Worm (Caenorhabditis elegans) whole organism, midembryonic: Measurements from ENCODE around the gene rps-8.

Experiments
- T22C8.4 ChIP-seq: fragments of 200-800 bp; sonication (Bioruptor generic); IDR thresholded peaks from 2 replicates; pipeline ENCODE4 v1.3.6; 2022; ENCODE audit warnings: missing genetic modification characterization, missing compliant biosample characterization
- cog-1 ChIP-seq: sonication (generic microtip); optimal IDR thresholded peaks from 2 replicates; lab custom pipeline; 2016; ENCODE audit warnings: missing genetic modification characterization, missing compliant biosample characterization
- flt-1 ChIP-seq: fragments of 200-800 bp; sonication (Bioruptor generic); IDR thresholded peaks from 2 replicates; pipeline ENCODE4 v1.3.6; 2022; ENCODE audit warnings: missing genetic modification characterization, missing compliant biosample characterization
- klf-2 ChIP-seq: fragments of 200-800 bp; sonication (Bioruptor generic); conservative IDR thresholded peaks from 2 replicates; pipeline ENCODE4 v1.3.6; 2022; ENCODE audit warnings: missing genetic modification reagents, missing genetic modification characterization, missing compliant biosample characterization
- med-1 ChIP-seq: sonication (generic microtip); optimal IDR thresholded peaks from 2 replicates; lab custom pipeline; 2017; ENCODE audit warnings: missing genetic modification characterization, mild to moderate bottlenecking, missing compliant biosample characterization, antibody characterized with exemption, missing genetic modification reagents; ENCODE audit not compliant: insufficient read depth
- ref-1 ChIP-seq: fragments of 200-800 bp; sonication (Bioruptor generic); conservative IDR thresholded peaks from 2 replicates; pipeline ENCODE4 v1.3.6; 2022; ENCODE audit warnings: missing genetic modification reagents, missing genetic modification characterization, missing compliant biosample characterization
- tab-1 ChIP-seq: fragments of 200-800 bp; sonication (Bioruptor generic); IDR thresholded peaks from 2 replicates; pipeline ENCODE4 v1.3.6; 2022; ENCODE audit warnings: missing genetic modification characterization, missing compliant biosample characterization
- ztf-23 ChIP-seq: fragments of 200-800 bp; sonication (Bioruptor generic); IDR thresholded peaks from 2 replicates; pipeline ENCODE4 v1.3.6; 2022; ENCODE audit warnings: missing genetic modification reagents, missing genetic modification characterization, missing compliant biosample characterization
- ztf-29 ChIP-seq: fragments of 200-800 bp; sonication (Bioruptor generic); IDR thresholded peaks from 2 replicates; pipeline ENCODE4 v1.3.6; 2022; ENCODE audit warnings: missing genetic modification reagents, missing genetic modification characterization, missing compliant biosample characterization

The rps-8 gene

DNA sequence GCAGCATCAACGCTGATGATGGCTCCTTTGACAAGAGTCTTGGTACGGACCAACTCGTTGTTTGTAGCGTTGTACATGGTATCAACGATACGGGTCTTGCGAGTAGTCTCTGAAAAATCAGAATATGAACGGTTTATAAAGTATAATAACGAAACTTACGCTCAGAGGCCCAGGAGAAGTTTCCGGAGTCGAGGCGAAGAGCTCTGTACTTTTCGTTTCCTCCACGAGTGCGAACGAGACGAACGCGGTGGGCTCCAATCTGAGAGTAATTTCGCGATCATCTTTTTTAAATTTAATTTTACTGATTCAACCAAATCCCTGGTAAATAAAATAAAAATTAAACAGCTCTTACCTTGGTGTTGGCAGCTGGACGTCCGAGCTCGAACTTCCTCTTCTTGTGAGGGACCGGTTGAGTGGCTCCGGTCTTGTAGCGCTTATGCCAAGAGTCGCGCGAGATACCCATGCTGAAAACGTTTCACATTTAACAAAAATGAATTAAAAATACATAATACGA lies at the start of gene rps-8:
rps-8 (minus strand) TSS at position 464 of the 514 bp plus-strand sequence.
- TF ChIP-seq ztf-29 (GFP tag; lab: Robert Waterston, UW) (no peak), ztf-23 (GFP tag; lab: Robert Waterston, UW) (no peak), T22C8.4 (GFP tag; lab: Robert Waterston, UW) (no peak), tab-1 (GFP tag; lab: Robert Waterston, UW) (no peak), klf-2 (GFP tag; lab: Robert Waterston, UW) (no peak), ref-1 (no peak), flt-1 (GFP tag; lab: Robert Waterston, UW) (no peak), med-1 (GFP tag; lab: Kevin White, UChicago) (no peak), cog-1 (tag; lab: Kevin White, UChicago) (no peak)

DNA sequence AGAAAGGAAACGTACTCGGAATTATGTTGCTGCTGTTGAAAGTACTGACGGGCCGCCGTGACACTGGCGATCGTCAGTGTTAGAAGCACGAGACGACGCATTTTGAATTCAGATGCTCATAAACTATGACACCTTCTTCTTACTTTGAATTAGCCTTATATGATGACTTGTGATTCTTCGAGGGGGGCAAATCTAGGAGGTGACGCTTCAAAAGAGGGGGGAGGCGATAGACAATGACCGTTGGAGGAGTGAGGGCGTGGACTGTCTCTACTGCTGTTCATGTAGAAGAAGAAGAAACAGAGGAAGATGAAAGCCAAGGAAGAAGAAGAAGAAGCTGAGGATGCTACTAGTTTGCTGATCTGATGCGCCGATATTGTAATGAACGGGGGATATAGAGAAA lies 33.1 kb upstream of the rps-8 start, which contains the start of gene daf-42:
daf-42 (minus strand) TSS at position 101 of the 400 bp plus-strand sequence.
- TF ChIP-seq flt-1 (GFP tag; lab: Robert Waterston, UW) = no peak
- no peak for TF ChIP-seq T22C8.4 (GFP tag; lab: Robert Waterston, UW)
- TF ChIP-seq ztf-23 (GFP tag; lab: Robert Waterston, UW) = no peak
- no peak for TF ChIP-seq ref-1
- TF ChIP-seq klf-2 (GFP tag; lab: Robert Waterston, UW) = no peak
- no peak for TF ChIP-seq med-1 (GFP tag; lab: Kevin White, UChicago)
- TF ChIP-seq tab-1 (GFP tag; lab: Robert Waterston, UW) = no peak

DNA sequence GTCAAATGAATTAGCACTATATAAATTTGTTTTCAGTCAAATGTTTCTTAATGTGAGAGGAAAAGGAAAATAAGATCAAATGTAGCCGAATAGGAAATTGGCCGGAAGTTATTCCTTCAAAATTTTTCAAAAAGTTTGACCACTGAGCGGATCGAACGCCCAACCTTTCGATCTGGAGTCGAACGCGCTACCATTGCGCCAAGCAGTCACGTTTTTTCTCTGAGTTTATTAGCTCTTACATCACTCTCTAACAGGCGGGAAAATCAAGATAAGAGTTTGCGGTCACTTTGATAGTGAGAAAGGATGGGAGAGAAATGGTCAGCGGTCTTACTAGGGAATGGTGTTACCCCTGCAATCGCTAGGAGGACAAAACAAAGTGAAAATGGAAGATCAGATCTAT lies 30.4 kb upstream of the rps-8 start:
- TF ChIP-seq ztf-29 (GFP tag; lab: Robert Waterston, UW) (no peak), klf-2 (GFP tag; lab: Robert Waterston, UW) (no peak), tab-1 (GFP tag; lab: Robert Waterston, UW) (peak; percentile 71; the same call in 1 of the 2 replicates), ztf-23 (GFP tag; lab: Robert Waterston, UW) (0 out of 2 replicates have a peak, but pooled peaks have one; percentile 25), med-1 (GFP tag; lab: Kevin White, UChicago) (no peak), cog-1 (tag; lab: Kevin White, UChicago) (no peak), ref-1 (no peak), flt-1 (GFP tag; lab: Robert Waterston, UW) (peak; percentile 56; the same call in 1 of the 2 replicates), T22C8.4 (GFP tag; lab: Robert Waterston, UW) (no peak)

DNA sequence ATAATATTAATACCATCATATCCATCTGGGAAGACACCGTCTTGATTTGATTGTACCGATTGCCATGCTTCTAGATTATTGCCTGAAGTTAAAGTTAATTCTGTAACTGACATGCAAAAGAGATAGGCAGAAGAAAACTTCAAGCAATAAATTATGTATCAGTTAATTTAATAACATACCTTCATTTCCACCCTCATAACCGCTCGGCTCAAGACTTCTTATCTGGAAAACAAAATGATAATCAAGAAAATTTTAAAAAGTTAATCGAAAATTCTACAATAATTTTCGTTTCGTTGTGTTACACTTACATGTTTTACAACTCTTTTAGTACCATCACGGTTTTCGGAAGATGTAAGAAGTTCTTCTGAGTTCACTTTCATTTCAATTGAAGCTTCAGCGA lies 28.5 kb upstream of the rps-8 start:
- no peak for TF ChIP-seq T22C8.4 (GFP tag; lab: Robert Waterston, UW)
- no peak for TF ChIP-seq klf-2 (GFP tag; lab: Robert Waterston, UW)
- TF ChIP-seq cog-1 (tag; lab: Kevin White, UChicago) = no peak
- no peak for TF ChIP-seq ztf-23 (GFP tag; lab: Robert Waterston, UW)
- no peak for TF ChIP-seq ztf-29 (GFP tag; lab: Robert Waterston, UW)
- no peak for TF ChIP-seq flt-1 (GFP tag; lab: Robert Waterston, UW)

DNA sequence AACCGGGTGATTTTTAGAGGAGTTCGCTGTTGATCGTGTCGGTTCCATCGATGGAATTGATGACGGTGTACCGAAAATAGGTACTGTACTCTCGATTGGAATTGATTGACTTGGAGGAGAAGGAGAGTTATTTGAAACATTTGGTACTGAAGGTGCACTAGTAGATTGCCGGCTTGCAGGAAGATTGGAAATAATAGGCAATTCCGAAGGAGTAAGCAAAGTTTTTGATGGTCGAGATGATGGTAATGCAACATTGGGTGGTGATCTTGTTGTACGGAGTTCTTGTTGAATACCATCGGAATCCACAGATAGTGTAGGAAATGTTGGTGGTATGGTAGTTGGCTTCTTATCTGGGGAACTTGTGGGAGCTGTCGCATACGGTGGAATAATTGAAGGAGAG lies 25.4 kb upstream of the rps-8 start:
- TF ChIP-seq klf-2 (GFP tag; lab: Robert Waterston, UW) (no peak), med-1 (GFP tag; lab: Kevin White, UChicago) (no peak), tab-1 (GFP tag; lab: Robert Waterston, UW) (no peak), T22C8.4 (GFP tag; lab: Robert Waterston, UW) (no peak), ztf-29 (GFP tag; lab: Robert Waterston, UW) (no peak), flt-1 (GFP tag; lab: Robert Waterston, UW) (no peak)

DNA sequence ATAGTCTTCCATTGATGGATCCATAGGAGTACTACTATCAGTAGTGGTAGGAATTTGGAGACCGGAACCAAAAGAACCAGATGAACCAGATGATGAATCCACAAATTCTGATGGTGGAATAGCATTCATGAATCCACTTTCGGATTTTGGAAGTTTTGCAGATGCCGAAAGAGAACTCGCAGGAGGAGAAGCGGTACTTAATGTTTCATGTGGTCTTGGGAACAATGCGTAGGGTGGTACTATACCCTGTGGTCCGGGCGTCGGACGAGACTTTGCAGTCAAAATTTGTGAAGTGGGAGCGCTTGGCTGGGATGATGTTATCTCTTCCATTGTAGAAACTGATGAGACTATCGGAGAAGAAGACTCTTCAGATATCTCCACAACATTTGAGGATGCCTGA lies 24.4 kb upstream of the rps-8 start:
- no peak for TF ChIP-seq tab-1 (GFP tag; lab: Robert Waterston, UW)
- no peak for TF ChIP-seq flt-1 (GFP tag; lab: Robert Waterston, UW)
- no peak for TF ChIP-seq T22C8.4 (GFP tag; lab: Robert Waterston, UW)
- no peak for TF ChIP-seq ztf-23 (GFP tag; lab: Robert Waterston, UW)
- TF ChIP-seq ref-1 = no peak
- TF ChIP-seq cog-1 (tag; lab: Kevin White, UChicago) = no peak
- no peak for TF ChIP-seq med-1 (GFP tag; lab: Kevin White, UChicago)
- no peak for TF ChIP-seq klf-2 (GFP tag; lab: Robert Waterston, UW)
- no peak for TF ChIP-seq ztf-29 (GFP tag; lab: Robert Waterston, UW)

DNA sequence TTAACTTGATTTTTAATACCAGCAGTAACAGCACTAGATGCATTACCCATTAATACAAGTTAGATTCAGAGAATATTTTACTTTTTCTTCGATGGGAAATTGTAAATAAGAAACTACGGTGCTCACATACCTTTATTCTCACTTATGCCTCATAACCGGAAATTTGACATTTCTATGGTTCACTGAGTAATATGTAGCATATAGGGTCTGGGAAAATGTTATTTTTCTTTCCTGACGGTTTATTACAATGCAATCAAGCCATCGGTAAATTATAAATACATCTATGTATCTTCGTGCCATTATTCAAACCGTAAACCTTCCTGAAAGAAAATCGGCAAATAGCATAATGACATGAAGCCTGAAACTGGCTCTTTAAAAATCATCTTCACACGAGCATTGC lies 19.0 kb upstream of the rps-8 start, which contains the start of gene ocr-4:
ocr-4 (minus strand) TSS at position 101 of the 400 bp plus-strand sequence.
- no peak for TF ChIP-seq med-1 (GFP tag; lab: Kevin White, UChicago)
- TF ChIP-seq tab-1 (GFP tag; lab: Robert Waterston, UW) = no peak
- TF ChIP-seq ztf-23 (GFP tag; lab: Robert Waterston, UW) = no peak
- TF ChIP-seq cog-1 (tag; lab: Kevin White, UChicago) = no peak
- no peak for TF ChIP-seq ref-1
- no peak for TF ChIP-seq ztf-29 (GFP tag; lab: Robert Waterston, UW)
- no peak for TF ChIP-seq klf-2 (GFP tag; lab: Robert Waterston, UW)
- TF ChIP-seq flt-1 (GFP tag; lab: Robert Waterston, UW) = no peak
- no peak for TF ChIP-seq T22C8.4 (GFP tag; lab: Robert Waterston, UW)

DNA sequence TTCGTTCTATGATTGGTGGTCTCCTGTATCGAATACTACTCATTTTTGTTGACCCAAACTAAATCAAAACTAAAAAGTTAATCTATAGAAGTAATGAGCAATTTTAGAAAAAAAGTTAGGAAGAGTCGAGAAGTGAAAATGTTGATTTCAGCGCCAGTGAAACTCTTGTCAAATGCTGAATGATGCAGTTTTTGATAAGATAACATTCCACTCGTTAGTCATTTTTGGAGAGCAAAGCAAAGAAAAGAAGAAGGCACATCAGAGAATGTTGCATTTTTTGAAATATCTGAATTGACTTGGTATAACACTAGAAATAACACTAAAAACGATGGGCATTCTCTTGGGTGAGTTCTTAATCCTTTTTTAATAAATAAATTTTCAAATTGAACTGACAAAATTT lies 15.3 kb upstream of the rps-8 start, which contains the start of gene sqst-2:
sqst-2 (minus strand) TSS at position 58 of the 400 bp plus-strand sequence.
- TF ChIP-seq med-1 (GFP tag; lab: Kevin White, UChicago) (no peak), ztf-29 (GFP tag; lab: Robert Waterston, UW) (no peak), cog-1 (tag; lab: Kevin White, UChicago) (no peak), ref-1 (no peak), tab-1 (GFP tag; lab: Robert Waterston, UW) (no peak), T22C8.4 (GFP tag; lab: Robert Waterston, UW) (no peak), klf-2 (GFP tag; lab: Robert Waterston, UW) (no peak), ztf-23 (GFP tag; lab: Robert Waterston, UW) (no peak), flt-1 (GFP tag; lab: Robert Waterston, UW) (no peak)

DNA sequence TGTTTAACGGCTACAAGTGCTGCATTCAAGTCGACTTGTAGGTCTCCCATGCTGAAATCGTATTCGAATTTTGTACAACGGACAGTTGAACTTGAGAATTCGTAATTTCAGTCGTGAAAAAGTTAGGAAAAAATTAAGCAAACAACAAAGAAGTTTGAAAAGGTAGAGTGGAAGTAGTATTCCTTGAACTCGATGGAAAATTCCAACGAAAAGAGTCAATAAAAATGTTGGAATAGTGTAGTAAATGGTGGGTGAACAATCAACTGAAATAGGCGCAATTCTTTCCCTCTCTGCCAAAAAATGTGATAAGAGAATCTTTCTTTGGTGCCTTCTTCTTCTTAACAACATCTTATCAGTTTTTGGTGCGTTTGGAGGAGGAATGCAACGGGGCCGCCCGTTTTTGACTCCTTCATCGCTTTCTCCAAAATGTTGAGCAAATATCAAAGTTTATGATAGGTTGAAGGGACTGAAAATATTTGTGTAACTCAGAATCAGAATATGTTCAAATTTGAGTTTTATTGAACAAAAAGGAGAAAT lies 13.0 kb upstream of the rps-8 start, which contains the start of gene ifo-1:
ifo-1 (minus strand) TSS at position 51 of the 537 bp plus-strand sequence.
- TF ChIP-seq cog-1 (tag; lab: Kevin White, UChicago) (no peak), ref-1 (no peak), T22C8.4 (GFP tag; lab: Robert Waterston, UW) (no peak), tab-1 (GFP tag; lab: Robert Waterston, UW) (no peak), flt-1 (GFP tag; lab: Robert Waterston, UW) (no peak)
